Fruit fly (Drosophila melanogaster): Measurements from ENCODE around the gene CrebA.

Gene CrebA

dm6 chr3L:15537916-15538581 lies 2.9 kb downstream of the CrebA start (continued):
- TF ChIP-seq Dp (GFP tag; optimal IDR thresholded peaks at IDR 0.05) (no peak), tgo (GFP tag; IDR thresholded peaks at IDR 0.05) (peak; percentile 61), YL-1 (GFP tag; optimal IDR thresholded peaks at IDR 0.05) (no peak), Gug (GFP tag; IDR thresholded peaks at IDR 0.05) (0 out of 4 replicates have a peak, but pooled peaks have one; percentile 14), mld (GFP tag; IDR thresholded peaks at IDR 0.05; ENCODE audit: partially characterized antibody) (no peak), CG15601 (tag; optimal IDR thresholded peaks at IDR 0.05) (peak; percentile 63), vvl (GFP tag; IDR thresholded peaks at IDR 0.05) (peak; percentile 35), Hr78 (GFP tag; optimal IDR thresholded peaks at IDR 0.05) (peak in 1 of 2 experiments; percentile 35), pnt (GFP tag; optimal IDR thresholded peaks at IDR 0.05) (peak; percentile 2), CG11723 (GFP tag; optimal IDR thresholded peaks at IDR 0.05) (peak; percentile 15), Trl (optimal IDR thresholded peaks at IDR 0.05) (no peak), Trl (GFP tag; optimal IDR thresholded peaks at IDR 0.05) (peak; percentile 52), CG12236 (GFP tag; optimal IDR thresholded peaks at IDR 0.05) (peak; percentile 25), sc (optimal IDR thresholded peaks at IDR 0.05) (no peak), sc (GFP tag; optimal IDR thresholded peaks at IDR 0.05) (peak; percentile 69), prd (optimal IDR thresholded peaks at IDR 0.05) (no peak), prd (GFP tag; IDR thresholded peaks at IDR 0.05) (peak; percentile 73; the same call in 2 of the 3 replicates), HHEX (GFP tag; optimal IDR thresholded peaks at IDR 0.05) (peak; percentile 63), CG14710 (tag; optimal IDR thresholded peaks at IDR 0.05) (peak; percentile 70), CG8944 (GFP tag; optimal IDR thresholded peaks at IDR 0.05) (peak; percentile 11), CG8388 (GFP tag; optimal IDR thresholded peaks at IDR 0.05) (peak; percentile 77), Neu2 (GFP tag; optimal IDR thresholded peaks at IDR 0.05; ENCODE audit: borderline replicate concordance) (no peak), CG9215 (GFP tag; IDR thresholded peaks at IDR 0.05) (peak; percentile 26; the same call in 1 of the 2 replicates), trh (GFP tag; optimal IDR thresholded peaks at IDR 0.05) (peak; percentile 63), CG30431 (GFP tag; optimal IDR thresholded peaks at IDR 0.05) (peak; percentile 29), CG3065 (GFP tag; optimal IDR thresholded peaks at IDR 0.05) (no peak), CG8924 (tag; optimal IDR thresholded peaks at IDR 0.05) (peak; percentile 77), gem (tag; optimal IDR thresholded peaks at IDR 0.05) (peak; percentile 89), kay (GFP tag; optimal IDR thresholded peaks at IDR 0.05) (no peak), CG2199 (GFP tag; IDR thresholded peaks at IDR 0.05) (peak; percentile 55; the same call in 1 of the 3 replicates), NfI (GFP tag; optimal IDR thresholded peaks at IDR 0.05) (peak; percentile 32), bcd (GFP tag; optimal IDR thresholded peaks at IDR 0.05) (peak; percentile 66), PHDP (tag; optimal IDR thresholded peaks at IDR 0.05) (peak; percentile 81), jumu (GFP tag; optimal IDR thresholded peaks at IDR 0.05) (peak; percentile 1), Nf-YB (GFP tag; optimal IDR thresholded peaks at IDR 0.05) (peak; percentile 53), Hmr (GFP tag; optimal IDR thresholded peaks at IDR 0.05) (peak; percentile 73), Atf-2 (GFP tag; optimal IDR thresholded peaks at IDR 0.05) (peak; percentile 33), HLH54F (GFP tag; optimal IDR thresholded peaks at IDR 0.05) (peak; percentile 10), CG7839 (tag; optimal IDR thresholded peaks at IDR 0.05) (peak; percentile 84), CG17612 (GFP tag; IDR thresholded peaks at IDR 0.05) (no peak), vfl (GFP tag; optimal IDR thresholded peaks at IDR 0.05) (no peak), CG12659 (GFP tag; optimal IDR thresholded peaks at IDR 0.05) (peak; percentile 65), Ets65A (GFP tag) (no peak), tap (tag; optimal IDR thresholded peaks at IDR 0.05) (peak; percentile 33), CG9609 (GFP tag; optimal IDR thresholded peaks at IDR 0.05) (no peak), ci (GFP tag; IDR thresholded peaks at IDR 0.05) (no peak), CTCF (GFP tag; optimal IDR thresholded peaks at IDR 0.05) (peak; percentile 15), oc (tag; optimal IDR thresholded peaks at IDR 0.05) (peak; percentile 58), CG11093 (GFP tag; IDR thresholded peaks at IDR 0.05) (0 out of 3 replicates have a peak, but pooled peaks have one; percentile 43), CG15269 (tag; optimal IDR thresholded peaks at IDR 0.05) (peak; percentile 78), Dip3 (GFP tag; optimal IDR thresholded peaks at IDR 0.05) (peak; percentile 35)

All from whole organism, embryonic.